Worm (Caenorhabditis elegans): ENCODE data around the gene srxa-13.

srxa-13 gene

DNA sequence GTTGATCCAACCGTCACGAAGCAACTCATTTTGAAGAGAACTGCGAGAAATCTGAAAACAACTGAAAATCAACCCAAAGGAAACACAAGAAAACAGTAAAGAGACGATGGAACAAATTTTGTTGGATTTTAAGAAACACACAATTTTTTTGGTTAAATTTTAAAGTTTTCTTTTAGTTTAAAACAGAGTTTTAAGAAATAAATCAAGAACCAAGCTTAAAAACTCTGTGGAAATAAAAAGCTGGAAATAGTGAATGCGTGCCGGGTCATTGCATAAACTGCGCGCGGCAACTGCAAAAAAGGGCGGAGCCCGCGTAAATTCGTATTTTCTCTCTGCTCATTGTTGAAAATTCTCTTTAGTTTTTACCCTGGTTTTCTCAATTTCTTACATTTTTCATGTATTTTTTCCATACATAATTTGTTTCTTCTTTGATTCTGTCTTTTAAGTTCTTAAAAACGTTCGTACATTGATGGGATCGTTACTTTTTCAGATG, 32.4 kb downstream of the srxa-13 start, which contains the start of the genes algn-13 and R10D12.13 (continued):
- 0 out of 2 replicates have a peak, but pooled peaks have one; percentile 32 for TF ChIP-seq Y48G9A.11 (GFP tag; IDR thresholded peaks at IDR 0.05)
- no peak for TF ChIP-seq lsy-2 (tag; optimal IDR thresholded peaks at IDR 0.05)
- TF ChIP-seq spr-3 (GFP tag; optimal IDR thresholded peaks at IDR 0.05) = no peak
- TF ChIP-seq sdz-12 (GFP tag; optimal IDR thresholded peaks at IDR 0.05) = no peak
- no peak for TF ChIP-seq ceh-62 (tag; optimal IDR thresholded peaks at IDR 0.05)
- no peak for TF ChIP-seq lin-29 (GFP tag; IDR thresholded peaks at IDR 0.05)
- TF ChIP-seq ztf-11 (tag; optimal IDR thresholded peaks at IDR 0.05) = no peak
- TF ChIP-seq madf-9 (GFP tag; conservative IDR thresholded peaks at IDR 0.05) = no peak
- TF ChIP-seq egl-27 (tag; optimal IDR thresholded peaks at IDR 0.05) = no peak
- TF ChIP-seq jun-1 (tag; optimal IDR thresholded peaks at IDR 0.05) = no peak
- TF ChIP-seq pha-4 (GFP tag; IDR thresholded peaks at IDR 0.05) = peak; percentile 73; the same call in 1 of the 2 replicates
- TF ChIP-seq pha-4 (tag; optimal IDR thresholded peaks at IDR 0.05) = no peak
- peak; percentile 55 for TF ChIP-seq hlh-11 (tag; optimal IDR thresholded peaks at IDR 0.05)
- TF ChIP-seq nhr-41 (GFP tag; IDR thresholded peaks at IDR 0.05) = no peak
- TF ChIP-seq arid-1 (GFP tag; conservative IDR thresholded peaks at IDR 0.05) = peak; percentile 56; the same call in 1 of the 2 replicates
- TF ChIP-seq aha-1 (tag) = peak; percentile 81
- TF ChIP-seq nhr-102 (tag; optimal IDR thresholded peaks at IDR 0.05) = peak; percentile 19
- no peak for TF ChIP-seq zfp-2 (tag; optimal IDR thresholded peaks at IDR 0.05)
- TF ChIP-seq tag-97 (GFP tag; IDR thresholded peaks at IDR 0.05) = no peak
- no peak for TF ChIP-seq zip-11 (GFP tag; IDR thresholded peaks at IDR 0.05)
- TF ChIP-seq saeg-2 (GFP tag; IDR thresholded peaks at IDR 0.05) = no peak
- TF ChIP-seq daf-12 (tag; optimal IDR thresholded peaks at IDR 0.05) = no peak
- TF ChIP-seq tra-1 (GFP tag; IDR thresholded peaks at IDR 0.05) = no peak
- no peak for TF ChIP-seq nhr-76 (tag; optimal IDR thresholded peaks at IDR 0.05)
- no peak for TF ChIP-seq nhr-237 (tag; optimal IDR thresholded peaks at IDR 0.05)
- peak in 1 of 2 experiments; percentile 10 for TF ChIP-seq hif-1 (tag; optimal IDR thresholded peaks at IDR 0.05)
- no peak for TF ChIP-seq snpc-4 (tag; optimal IDR thresholded peaks at IDR 0.05)
- TF ChIP-seq duxl-1 (tag; optimal IDR thresholded peaks at IDR 0.05; ENCODE audit: poor library complexity) = peak; percentile 54
- peak; percentile 19 for TF ChIP-seq nhr-28 (tag; optimal IDR thresholded peaks at IDR 0.05)
- no peak for TF ChIP-seq F49E8.2 (tag; optimal IDR thresholded peaks at IDR 0.05; ENCODE audit: borderline replicate concordance)
- peak; percentile 61; the same call in 1 of the 2 replicates for TF ChIP-seq snpc-1.2 (GFP tag; IDR thresholded peaks at IDR 0.05)
- TF ChIP-seq dve-1 (tag; optimal IDR thresholded peaks at IDR 0.05; ENCODE audit: insufficient read depth) = peak; percentile 61
- no peak for TF ChIP-seq ZK337.2 (GFP tag; IDR thresholded peaks at IDR 0.05)
- TF ChIP-seq lim-7 (GFP tag; IDR thresholded peaks at IDR 0.05) = no peak
- TF ChIP-seq F26F4.8 (GFP tag; conservative IDR thresholded peaks at IDR 0.05) = no peak
- no peak for TF ChIP-seq lin-1 (GFP tag; IDR thresholded peaks at IDR 0.05)
- no peak for TF ChIP-seq fkh-10 (GFP tag; optimal IDR thresholded peaks at IDR 0.05)
- no peak for TF ChIP-seq set-16 (GFP tag; IDR thresholded peaks at IDR 0.05)
- no peak for TF ChIP-seq ztf-7 (tag; optimal IDR thresholded peaks at IDR 0.05)
- TF ChIP-seq nhr-48 (tag; optimal IDR thresholded peaks at IDR 0.05) = no peak
- no peak for TF ChIP-seq Y5F2A.4 (GFP tag; optimal IDR thresholded peaks at IDR 0.05)
- no peak for TF ChIP-seq F37D6.2 (tag; optimal IDR thresholded peaks at IDR 0.05)
- no peak for TF ChIP-seq zag-1 (tag; optimal IDR thresholded peaks at IDR 0.05)
- TF ChIP-seq madf-5 (GFP tag; IDR thresholded peaks at IDR 0.05) = no peak
- no peak for TF ChIP-seq nhr-77 (tag; optimal IDR thresholded peaks at IDR 0.05)
- peak; percentile 43; the same call in 1 of the 2 replicates for TF ChIP-seq ctbp-1 (GFP tag; IDR thresholded peaks at IDR 0.05)
- TF ChIP-seq lin-13 (GFP tag; optimal IDR thresholded peaks at IDR 0.05) = peak; percentile 7
- peak; percentile 1 for TF ChIP-seq nhr-11 (tag; optimal IDR thresholded peaks at IDR 0.05)
- no peak for TF ChIP-seq R02D3.7 (tag; optimal IDR thresholded peaks at IDR 0.05)
- no peak for TF ChIP-seq lin-39 (tag; optimal IDR thresholded peaks at IDR 0.05)
- peak; percentile 58; the same call in 1 of the 2 replicates for TF ChIP-seq T26A8.4 (GFP tag; IDR thresholded peaks at IDR 0.05)
- no peak for TF ChIP-seq daf-19 (GFP tag; conservative IDR thresholded peaks at IDR 0.05)
